Fruit fly (Drosophila melanogaster): ENCODE measurements around the gene CG2021.

dm6 chr3L:1742552-1743097 lies 34.6 kb downstream of the CG2021 start:
- no peak for TF ChIP-seq usp (GFP tag; optimal IDR thresholded peaks at IDR 0.05)
- TF ChIP-seq psq (optimal IDR thresholded peaks at IDR 0.05), result no peak
- TF ChIP-seq CG8478 (optimal IDR thresholded peaks at IDR 0.05), result no peak

Measured in whole organism.